Worm (Caenorhabditis elegans): ENCODE measurements around the gene T25B9.9.

Gene T25B9.9

ce11 chrIV:10769353-10769752 lies at the start of gene T25B9.9:
T25B9.9 (plus strand) TSS chrIV:10769653.
- TF ChIP-seq nhr-76 (tag; optimal IDR thresholded peaks at IDR 0.05), result no peak
- TF ChIP-seq nhr-237 (tag; optimal IDR thresholded peaks at IDR 0.05), result no peak
- TF ChIP-seq ham-2 (GFP tag; optimal IDR thresholded peaks at IDR 0.05), result no peak
- no peak for TF ChIP-seq unc-62 (GFP tag; optimal IDR thresholded peaks at IDR 0.05)
- TF ChIP-seq ces-1 (GFP tag; optimal IDR thresholded peaks at IDR 0.05), result no peak
- TF ChIP-seq drap-1 (GFP tag; optimal IDR thresholded peaks at IDR 0.05), result no peak
- TF ChIP-seq lin-13 (tag; optimal IDR thresholded peaks at IDR 0.05), result no peak
- TF ChIP-seq nhr-2 (tag; optimal IDR thresholded peaks at IDR 0.05), result no peak
- no peak for TF ChIP-seq sem-2 (GFP tag; optimal IDR thresholded peaks at IDR 0.05)
- no peak for TF ChIP-seq elt-1 (tag; optimal IDR thresholded peaks at IDR 0.05; ENCODE audit: borderline replicate concordance, insufficient read depth)
- no peak for TF ChIP-seq ceh-83 (GFP tag; optimal IDR thresholded peaks at IDR 0.05)
- TF ChIP-seq tbx-8 (GFP tag; optimal IDR thresholded peaks at IDR 0.05), result no peak
- TF ChIP-seq mep-1 (tag; optimal IDR thresholded peaks at IDR 0.05), result no peak
- no peak for TF ChIP-seq sptf-1 (tag; optimal IDR thresholded peaks at IDR 0.05)
- no peak for TF ChIP-seq lsy-2 (tag; optimal IDR thresholded peaks at IDR 0.05)
- no peak for TF ChIP-seq blmp-1 (tag; optimal IDR thresholded peaks at IDR 0.05)
- TF ChIP-seq zip-8 (tag; optimal IDR thresholded peaks at IDR 0.05), result no peak
- no peak for TF ChIP-seq ztf-11 (tag; optimal IDR thresholded peaks at IDR 0.05)
- no peak for TF ChIP-seq elt-3 (tag; optimal IDR thresholded peaks at IDR 0.05)
- TF ChIP-seq pha-4 (tag; optimal IDR thresholded peaks at IDR 0.05), result no peak

ce11 chrIV:10727734-10728133 lies 41.7 kb upstream of the T25B9.9 start, which contains the start of gene ZC168.2:
ZC168.2 (plus strand) TSS chrIV:10728034.
- TF ChIP-seq nhr-2 (tag; optimal IDR thresholded peaks at IDR 0.05) (peak; percentile 7), elt-3 (tag; optimal IDR thresholded peaks at IDR 0.05) (no peak)

ce11 chrIV:10734527-10735436 lies 34.7 kb upstream of the T25B9.9 start, which contains the start of the genes orc-5 and cyb-1:
orc-5 (minus strand) TSS chrIV:10734588.
cyb-1 (plus strand) TSS chrIV:10735216.
- no peak for TF ChIP-seq ham-2 (GFP tag; optimal IDR thresholded peaks at IDR 0.05)
- TF ChIP-seq lin-32 (GFP tag; optimal IDR thresholded peaks at IDR 0.05), result no peak
- no peak for TF ChIP-seq cnd-1 (tag; optimal IDR thresholded peaks at IDR 0.05)
- peak; percentile 7 for TF ChIP-seq ceh-83 (GFP tag; optimal IDR thresholded peaks at IDR 0.05)
- peak; percentile 71 for TF ChIP-seq mep-1 (tag; optimal IDR thresholded peaks at IDR 0.05)
- peak; percentile 24 for TF ChIP-seq mab-5 (tag; optimal IDR thresholded peaks at IDR 0.05)
- TF ChIP-seq elt-3 (tag; optimal IDR thresholded peaks at IDR 0.05), result no peak
- peak; percentile 40 for TF ChIP-seq lin-13 (tag; optimal IDR thresholded peaks at IDR 0.05)
- peak; percentile 39 for TF ChIP-seq hlh-1 (tag; optimal IDR thresholded peaks at IDR 0.05)
- TF ChIP-seq unc-120 (tag; optimal IDR thresholded peaks at IDR 0.05; ENCODE audit: poor library complexity, severe bottlenecking), result no peak
- no peak for TF ChIP-seq snpc-4 (tag; optimal IDR thresholded peaks at IDR 0.05)
- no peak for TF ChIP-seq nhr-12 (tag; optimal IDR thresholded peaks at IDR 0.05)
- peak; percentile 47 for TF ChIP-seq lsy-2 (tag; optimal IDR thresholded peaks at IDR 0.05)
- no peak for TF ChIP-seq ztf-11 (tag; optimal IDR thresholded peaks at IDR 0.05)
- TF ChIP-seq ces-1 (GFP tag; optimal IDR thresholded peaks at IDR 0.05), result peak; percentile 55
- TF ChIP-seq ceh-39 (tag; optimal IDR thresholded peaks at IDR 0.05), result no peak
- TF ChIP-seq bed-3 (GFP tag; optimal IDR thresholded peaks at IDR 0.05), result no peak
- no peak for TF ChIP-seq ceh-43 (GFP tag; optimal IDR thresholded peaks at IDR 0.05)
- TF ChIP-seq nhr-28 (tag; optimal IDR thresholded peaks at IDR 0.05), result no peak
- TF ChIP-seq sptf-1 (tag; optimal IDR thresholded peaks at IDR 0.05), result peak; percentile 42
- no peak for TF ChIP-seq flh-1 (GFP tag; optimal IDR thresholded peaks at IDR 0.05)
- peak; percentile 54 for TF ChIP-seq pha-4 (tag; optimal IDR thresholded peaks at IDR 0.05)
- TF ChIP-seq nhr-237 (tag; optimal IDR thresholded peaks at IDR 0.05), result peak; percentile 57
- no peak for TF ChIP-seq nhr-2 (tag; optimal IDR thresholded peaks at IDR 0.05)
- TF ChIP-seq M03D4.4 (tag; optimal IDR thresholded peaks at IDR 0.05), result no peak

All from whole organism, mixed stage, embryonic.